Worm (Caenorhabditis elegans) whole organism, late embryonic: ENCODE results near the gene let-2.

ENCODE experiments used
- C08G9.2 ChIP-seq: sonication (generic microtip); optimal IDR thresholded peaks from 2 replicates; lab custom pipeline; 2016; ENCODE audit warnings: mild to moderate bottlenecking, missing genetic modification characterization, moderate library complexity, missing compliant biosample characterization
- F13H6.1 ChIP-seq: sonication (generic microtip); optimal IDR thresholded peaks from 2 replicates; lab custom pipeline; 2016; ENCODE audit warnings: missing genetic modification characterization, missing compliant biosample characterization
- K02D7.2 ChIP-seq: sonication (generic microtip); optimal IDR thresholded peaks from 2 replicates; lab custom pipeline; 2017; ENCODE audit warnings: mild to moderate bottlenecking, missing genetic modification characterization, missing compliant biosample characterization
- K09A11.1 ChIP-seq: sonication (generic microtip); optimal IDR thresholded peaks from 2 replicates; lab custom pipeline; 2017; ENCODE audit warnings: antibody characterized with exemption, mild to moderate bottlenecking, missing genetic modification characterization, missing compliant biosample characterization; ENCODE audit not compliant: insufficient read depth
- Y22D7AL.16 ChIP-seq: sonication (generic microtip); optimal IDR thresholded peaks from 2 replicates; lab custom pipeline; 2016; ENCODE audit warnings: missing genetic modification characterization, missing compliant biosample characterization
- ama-1 ChIP-seq: fragments of 150-350 bp; optimal IDR thresholded peaks from 2 replicates; lab custom pipeline; 2014
- ceh-19 ChIP-seq: fragments of 200-800 bp; sonication (Bioruptor generic); optimal IDR thresholded peaks from 2 replicates; lab custom pipeline; 2018; ENCODE audit warnings: mild to moderate bottlenecking, missing genetic modification characterization, missing compliant biosample characterization
- ceh-2 ChIP-seq: sonication (generic microtip); optimal IDR thresholded peaks from 2 replicates; lab custom pipeline; 2016; ENCODE audit warnings: missing genotype, missing genetic modification characterization, missing compliant biosample characterization
- ceh-30 ChIP-seq: fragments of 150-350 bp; optimal IDR thresholded peaks from 2 replicates; lab custom pipeline; 2014; ENCODE audit warnings: missing biosample characterization, missing genetic modification characterization
- ceh-31 ChIP-seq: sonication (generic microtip); optimal IDR thresholded peaks from 2 replicates; lab custom pipeline; 2016; ENCODE audit warnings: missing genetic modification characterization, missing compliant biosample characterization
- ceh-48 ChIP-seq: sonication (generic microtip); optimal IDR thresholded peaks from 2 replicates; lab custom pipeline; 2016; ENCODE audit warnings: missing genetic modification characterization, inconsistent platforms, missing compliant biosample characterization
- ceh-9 ChIP-seq: sonication (generic microtip); optimal IDR thresholded peaks from 2 replicates; lab custom pipeline; 2016; ENCODE audit warnings: mild to moderate bottlenecking, missing genetic modification characterization, inconsistent platforms, missing compliant biosample characterization
- che-1 ChIP-seq: sonication (generic microtip); optimal IDR thresholded peaks from 2 replicates; lab custom pipeline; 2016; ENCODE audit warnings: mild to moderate bottlenecking, missing genetic modification characterization, missing compliant biosample characterization
- dve-1 ChIP-seq: sonication (generic microtip); optimal IDR thresholded peaks from 2 replicates; lab custom pipeline; 2017; ENCODE audit warnings: antibody characterized with exemption, mild to moderate bottlenecking, missing genetic modification characterization, missing compliant biosample characterization
- elt-2 ChIP-seq: sonication (generic microtip); optimal IDR thresholded peaks from 2 replicates; lab custom pipeline; 2016; ENCODE audit warnings: missing genetic modification reagents, missing genetic modification characterization, missing compliant biosample characterization
- ets-4 ChIP-seq: sonication (generic microtip); optimal IDR thresholded peaks from 2 replicates; lab custom pipeline; 2016; ENCODE audit warnings: missing genetic modification characterization, missing compliant biosample characterization
- eyg-1 ChIP-seq: sonication (generic microtip); optimal IDR thresholded peaks from 2 replicates; lab custom pipeline; 2016; ENCODE audit warnings: missing genotype, missing genetic modification characterization, missing compliant biosample characterization
- fkh-10 ChIP-seq: fragments of 150-350 bp; optimal IDR thresholded peaks from 2 replicates; lab custom pipeline; 2014; ENCODE audit warnings: missing biosample characterization, missing genetic modification reagents, missing genetic modification characterization
- fkh-6 ChIP-seq: sonication (generic microtip); optimal IDR thresholded peaks from 2 replicates; lab custom pipeline; 2016; ENCODE audit warnings: missing genetic modification characterization, missing compliant biosample characterization
- hlh-13 ChIP-seq: fragments of 200-800 bp; sonication (Bioruptor generic); optimal IDR thresholded peaks from 2 replicates; lab custom pipeline; 2018; ENCODE audit warnings: mild to moderate bottlenecking, missing genetic modification characterization, missing compliant biosample characterization
- hlh-15 ChIP-seq: sonication (generic microtip); optimal IDR thresholded peaks from 2 replicates; lab custom pipeline; 2016; ENCODE audit warnings: missing genetic modification characterization, missing compliant biosample characterization
- hlh-8 ChIP-seq: sonication (generic microtip); optimal IDR thresholded peaks from 2 replicates; lab custom pipeline; 2016; ENCODE audit warnings: missing genotype, missing genetic modification characterization, missing compliant biosample characterization
- lim-6 ChIP-seq: sonication (generic microtip); optimal IDR thresholded peaks from 2 replicates; lab custom pipeline; 2016; ENCODE audit warnings: missing genetic modification characterization, missing compliant biosample characterization
- mec-3 ChIP-seq: sonication (generic microtip); optimal IDR thresholded peaks from 2 replicates; lab custom pipeline; 2016; ENCODE audit warnings: borderline replicate concordance, missing genetic modification characterization, missing compliant biosample characterization
- nfya-1 ChIP-seq: sonication (generic microtip); optimal IDR thresholded peaks from 2 replicates; lab custom pipeline; 2017; ENCODE audit warnings: missing genetic modification characterization, mild to moderate bottlenecking, missing compliant biosample characterization, antibody characterized with exemption, moderate library complexity
- nhr-11 ChIP-seq: fragments of 150-350 bp; optimal IDR thresholded peaks from 2 replicates; lab custom pipeline; 2014; ENCODE audit warnings: missing biosample characterization, missing genetic modification characterization
- nhr-232 ChIP-seq: sonication (generic microtip); optimal IDR thresholded peaks from 2 replicates; lab custom pipeline; 2016; ENCODE audit warnings: missing genetic modification characterization, missing compliant biosample characterization
- npax-4 ChIP-seq: sonication (generic microtip); optimal IDR thresholded peaks from 2 replicates; lab custom pipeline; 2016; ENCODE audit warnings: missing genetic modification characterization, missing compliant biosample characterization
- pag-3 ChIP-seq: sonication (generic microtip); optimal IDR thresholded peaks from 2 replicates; lab custom pipeline; 2016; ENCODE audit warnings: missing compliant biosample characterization, missing genetic modification characterization, borderline replicate concordance
- pat-9 ChIP-seq: fragments of 200-800 bp; sonication (Bioruptor generic); optimal IDR thresholded peaks from 2 replicates; lab custom pipeline; 2018; ENCODE audit warnings: mild to moderate bottlenecking, missing genetic modification characterization, moderate library complexity, missing compliant biosample characterization
- pax-1 ChIP-seq: fragments of 150-350 bp; optimal IDR thresholded peaks from 2 replicates; lab custom pipeline; 2014; ENCODE audit warnings: missing biosample characterization, missing genetic modification characterization
- pha-4 ChIP-seq: fragments of 150-350 bp; optimal IDR thresholded peaks from 2 replicates; lab custom pipeline; 2018; ENCODE audit warnings: missing biosample characterization, missing genetic modification reagents, missing genetic modification characterization
- pqm-1 ChIP-seq: sonication (generic microtip); optimal IDR thresholded peaks from 2 replicates; lab custom pipeline; 2016; ENCODE audit warnings: missing genetic modification characterization, missing compliant biosample characterization
- ref-2 ChIP-seq: sonication (generic microtip); optimal IDR thresholded peaks from 2 replicates; lab custom pipeline; 2016; ENCODE audit warnings: missing genetic modification characterization, missing compliant biosample characterization
- rnt-1 ChIP-seq: sonication (generic microtip); optimal IDR thresholded peaks from 2 replicates; lab custom pipeline; 2016; ENCODE audit warnings: missing genetic modification characterization, missing compliant biosample characterization
- sdc-2 ChIP-seq: sonication (generic microtip); optimal IDR thresholded peaks from 2 replicates; lab custom pipeline; 2016; ENCODE audit warnings: missing genotype, missing genetic modification characterization, missing compliant biosample characterization
- sox-2 ChIP-seq: fragments of 200-800 bp; sonication (Bioruptor generic); IDR thresholded peaks from 2 replicates; pipeline ENCODE4 v1.3.6; 2022; ENCODE audit warnings: missing genetic modification reagents, missing genetic modification characterization, missing compliant biosample characterization
- sox-4 ChIP-seq: sonication (generic microtip); optimal IDR thresholded peaks from 2 replicates; lab custom pipeline; 2017; ENCODE audit warnings: mild to moderate bottlenecking, missing genetic modification characterization, inconsistent platforms, missing compliant biosample characterization
- tbx-2 ChIP-seq: sonication (generic microtip); optimal IDR thresholded peaks from 2 replicates; lab custom pipeline; 2016; ENCODE audit warnings: missing genetic modification characterization, missing compliant biosample characterization
- tbx-7 ChIP-seq: sonication (generic microtip); optimal IDR thresholded peaks from 2 replicates; lab custom pipeline; 2016; ENCODE audit warnings: missing genotype, missing genetic modification characterization, missing compliant biosample characterization
- ttx-3 ChIP-seq: sonication (generic microtip); optimal IDR thresholded peaks from 2 replicates; lab custom pipeline; 2016; ENCODE audit warnings: missing genetic modification reagents, missing genetic modification characterization, missing compliant biosample characterization
- unc-3 ChIP-seq, 2 experiments: fragments of 200-800 bp in 1 of 2; sonication (Bioruptor generic) in 1 of 2; sonication (generic microtip) in 1 of 2; conservative IDR thresholded peaks in 1 of 2; optimal IDR thresholded peaks in 1 of 2; 2 replicates each; pipeline versions ENCODE4 v1.3.6 to Lab custom; 2016 to 2022; ENCODE audit warnings: missing compliant biosample characterization in 2 of 2, missing genetic modification characterization in 2 of 2, missing genetic modification reagents in 1 of 2
- unc-55 ChIP-seq: sonication (generic microtip); optimal IDR thresholded peaks from 2 replicates; lab custom pipeline; 2017; ENCODE audit warnings: missing biosample characterization, missing genetic modification reagents, missing genetic modification characterization
- zip-5 ChIP-seq: sonication (generic microtip); optimal IDR thresholded peaks from 2 replicates; lab custom pipeline; 2016; ENCODE audit warnings: missing genetic modification characterization, missing compliant biosample characterization
- ztf-16 ChIP-seq: sonication (generic microtip); optimal IDR thresholded peaks from 2 replicates; lab custom pipeline; 2017; ENCODE audit warnings: missing genetic modification characterization, missing compliant biosample characterization

let-2 gene

DNA sequence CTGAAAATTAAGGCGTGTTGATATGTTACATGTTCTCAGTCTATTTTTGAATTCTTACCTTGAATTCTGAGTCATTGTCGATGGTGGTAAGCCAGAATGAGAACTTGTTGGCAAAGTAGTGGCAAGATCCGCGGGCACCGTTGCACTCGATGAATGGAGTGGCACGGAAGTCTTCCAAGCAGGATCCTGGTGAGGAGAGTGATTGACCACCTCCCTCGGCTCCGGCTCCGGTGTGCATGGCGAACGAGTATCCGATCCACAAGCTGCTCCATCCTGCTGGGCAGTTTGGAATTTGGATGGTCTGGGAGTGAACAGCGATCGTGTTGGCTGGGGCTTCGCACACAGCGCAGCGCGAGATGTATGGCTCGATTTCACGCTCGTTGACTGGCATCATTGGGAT is 8.0 kb downstream of the let-2 start:
- TF ChIP-seq fkh-10 (GFP tag; lab: Kevin White, UChicago) (no peak), ceh-19 (GFP tag; lab: Kevin White, UChicago) (no peak), unc-3 (GFP tag; conservative IDR thresholded peaks at IDR 0.05; lab: Robert Waterston, UW) (no peak), unc-3 (tag; optimal IDR thresholded peaks at IDR 0.05; lab: Kevin White, UChicago) (no peak), che-1 (no peak), elt-2 (no peak), nhr-232 (tag; lab: Kevin White, UChicago) (no peak), pag-3 (tag; lab: Kevin White, UChicago) (no peak), ceh-48 (tag; lab: Kevin White, UChicago) (no peak), K02D7.2 (tag; lab: Kevin White, UChicago) (no peak), Y22D7AL.16 (tag; lab: Kevin White, UChicago) (no peak), zip-5 (tag; lab: Kevin White, UChicago) (no peak), ttx-3 (tag; lab: Kevin White, UChicago) (no peak), K09A11.1 (tag; lab: Kevin White, UChicago) (no peak), tbx-7 (tag; lab: Kevin White, UChicago) (no peak), ref-2 (tag; lab: Kevin White, UChicago) (no peak), ets-4 (tag; lab: Kevin White, UChicago) (no peak), tbx-2 (tag; lab: Kevin White, UChicago) (no peak), pha-4 (no peak)

DNA sequence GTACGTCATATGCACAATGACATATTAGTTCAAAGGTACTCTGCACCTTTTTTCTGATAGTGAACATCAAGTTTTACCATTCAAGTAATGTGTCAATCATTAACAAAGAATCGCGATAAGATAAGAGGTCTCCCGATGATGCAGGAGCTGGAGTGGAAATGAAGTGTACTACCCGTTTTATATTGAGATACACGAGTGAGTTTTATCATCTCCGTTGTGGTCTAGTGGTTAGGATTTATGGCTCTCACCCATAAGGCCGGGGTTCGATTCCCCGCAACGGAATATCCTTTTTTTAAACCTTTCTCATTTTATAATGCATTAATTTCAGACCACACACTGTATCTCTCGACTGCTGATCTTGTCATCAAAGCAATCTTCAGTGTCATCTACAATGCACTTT is 11.2 kb downstream of the let-2 start:
- no peak for TF ChIP-seq hlh-13 (GFP tag; lab: Kevin White, UChicago)
- TF ChIP-seq dve-1 (tag; lab: Kevin White, UChicago), result peak; percentile 55
- TF ChIP-seq eyg-1 (tag; lab: Kevin White, UChicago), result no peak
- peak; percentile 17 for TF ChIP-seq pat-9
- TF ChIP-seq nfya-1, result no peak
- TF ChIP-seq pqm-1 (tag; lab: Kevin White, UChicago), result peak; percentile 49
- TF ChIP-seq unc-55 (GFP tag; lab: Kevin White, UChicago), result peak; percentile 5
- no peak for TF ChIP-seq lim-6 (tag; lab: Kevin White, UChicago)
- no peak for TF ChIP-seq ama-1 (lab: Kevin White, UChicago)
- no peak for TF ChIP-seq pag-3 (tag; lab: Kevin White, UChicago)
- no peak for TF ChIP-seq ceh-9 (tag; lab: Kevin White, UChicago)
- peak; percentile 88 for TF ChIP-seq elt-2
- peak; percentile 17 for TF ChIP-seq che-1
- TF ChIP-seq sdc-2 (tag; lab: Kevin White, UChicago), result peak; percentile 46
- TF ChIP-seq hlh-15 (tag; lab: Kevin White, UChicago), result no peak
- peak; percentile 15 for TF ChIP-seq nhr-232 (tag; lab: Kevin White, UChicago)
- TF ChIP-seq K09A11.1 (tag; lab: Kevin White, UChicago), result peak; percentile 12

DNA sequence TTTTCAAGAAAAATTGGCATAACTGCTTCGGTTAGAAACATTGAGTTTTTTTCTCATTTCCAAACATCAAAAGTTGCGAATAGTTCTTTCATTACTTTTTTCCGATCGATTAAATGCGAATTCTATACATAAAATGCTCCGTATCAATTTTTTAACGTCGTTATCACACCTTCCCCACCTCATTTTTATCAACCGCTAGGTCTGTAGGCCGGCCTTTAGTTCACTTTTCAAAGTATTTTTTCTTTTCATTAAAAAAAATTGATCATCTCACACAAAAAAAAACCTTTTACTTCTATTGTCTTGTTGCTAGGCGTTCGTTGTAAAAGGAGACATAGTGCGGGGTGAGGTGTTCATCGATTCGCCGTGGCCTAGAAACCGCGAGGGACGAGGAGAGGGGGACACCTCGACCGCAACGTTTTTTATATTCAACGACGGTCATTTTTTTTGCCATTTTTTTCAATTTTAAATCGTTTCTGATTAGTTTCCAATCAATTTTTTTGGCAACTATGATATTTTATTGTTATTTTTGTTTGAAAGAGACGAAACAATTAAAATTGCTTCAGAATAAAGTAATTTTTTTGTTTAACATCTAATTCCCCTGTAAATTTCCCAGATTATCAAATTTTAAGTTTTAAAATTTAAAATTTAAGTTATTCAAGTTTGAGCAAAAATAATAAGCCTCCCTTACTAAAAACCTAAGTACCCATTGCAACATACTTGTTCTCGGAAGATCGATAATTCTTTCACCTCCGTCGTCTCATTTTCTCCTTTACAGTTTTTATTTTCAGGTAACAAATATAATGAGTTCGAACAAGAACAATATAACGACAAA is 13.1 kb downstream of the let-2 start, which contains the start of gene sur-7:
TSS of gene sur-7 (plus strand) at position 782 of the 832 bp plus-strand sequence.
- TF ChIP-seq ceh-31 (tag; lab: Kevin White, UChicago) (peak; percentile 85), npax-4 (tag; lab: Kevin White, UChicago) (no peak), pha-4 (no peak), sox-2 (GFP tag; lab: Robert Waterston, UW) (no peak), fkh-6 (tag; lab: Kevin White, UChicago) (no peak), nfya-1 (no peak), pax-1 (tag; lab: Kevin White, UChicago) (no peak), elt-2 (peak; percentile 50), ceh-2 (peak; percentile 13), rnt-1 (tag; lab: Kevin White, UChicago) (peak; percentile 21), unc-55 (GFP tag; lab: Kevin White, UChicago) (no peak), hlh-8 (no peak), F13H6.1 (tag; lab: Kevin White, UChicago) (no peak), ttx-3 (tag; lab: Kevin White, UChicago) (no peak), pqm-1 (tag; lab: Kevin White, UChicago) (no peak), ceh-30 (tag; lab: Kevin White, UChicago) (no peak), ets-4 (tag; lab: Kevin White, UChicago) (peak; percentile 49), C08G9.2 (tag; lab: Kevin White, UChicago) (peak; percentile 60), pag-3 (tag; lab: Kevin White, UChicago) (no peak), sox-4 (tag; lab: Kevin White, UChicago) (no peak), sdc-2 (tag; lab: Kevin White, UChicago) (peak; percentile 40), tbx-7 (tag; lab: Kevin White, UChicago) (peak; percentile 18), ztf-16 (tag; lab: Kevin White, UChicago) (no peak), nhr-11 (tag; lab: Kevin White, UChicago) (no peak), tbx-2 (tag; lab: Kevin White, UChicago) (peak; percentile 71), mec-3 (tag; lab: Kevin White, UChicago) (no peak), fkh-10 (GFP tag; lab: Kevin White, UChicago) (peak; percentile 74), zip-5 (tag; lab: Kevin White, UChicago) (peak; percentile 14)
